Fruit fly (Drosophila melanogaster): ENCODE data around the gene CG4293.
"Not testable (repeated sequence)": the region's sequence is repeated elsewhere in the genome, so short reads cannot be mapped to it uniquely, and the experiment has no call there.

Gene CG4293

dm6 chrX:492701-493299, 37.3 kb downstream of the CG4293 start:
- no peak for TF ChIP-seq Myc (optimal IDR thresholded peaks at IDR 0.05)
- TF ChIP-seq ttk (optimal IDR thresholded peaks at IDR 0.05), result no peak
- TF ChIP-seq h (optimal IDR thresholded peaks at IDR 0.05), result no peak
- TF ChIP-seq insv (optimal IDR thresholded peaks at IDR 0.05), result no peak
- no peak for TF ChIP-seq psq (optimal IDR thresholded peaks at IDR 0.05)
- TF ChIP-seq Sin3A (optimal IDR thresholded peaks at IDR 0.05), result no peak

- TF ChIP-seq h (optimal IDR thresholded peaks at IDR 0.05) (no peak), ttk (optimal IDR thresholded peaks at IDR 0.05) (no peak)
Observed at dm6 chrX:487517-487957, 42.6 kb downstream of the CG4293 start, which contains the start of the genes CG18273 and CG3156. Gene CG18273, minus strand, starts transcription at chrX:487581. Gene CG3156, plus strand, starts transcription at chrX:487878.

- not testable (repeated sequence) for TF ChIP-seq ttk, psq, insv (optimal IDR thresholded peaks at IDR 0.05)
Observed at dm6 chrX:481642-482041, 48.4 kb downstream of the CG4293 start, which contains the start of gene CG3176. Gene CG3176, plus strand, starts transcription at chrX:481862.

dm6 chrX:478766-479165, 51.3 kb downstream of the CG4293 start, which contains the start of gene CG32817:
Gene CG32817, plus strand, starts transcription at chrX:479066.
- TF ChIP-seq Sin3A (optimal IDR thresholded peaks at IDR 0.05), result no peak

All from Kc167 (cell line).